Worm (Caenorhabditis elegans): ENCODE results near the gene cal-7.

The cal-7 gene

ce11 chrV:9784215-9784614 lies 50.3 kb downstream of the cal-7 start (continued):
- no peak for TF ChIP-seq egl-44 (GFP tag; IDR thresholded peaks at IDR 0.05)
- peak; percentile 45 for TF ChIP-seq lsl-1 (GFP tag; optimal IDR thresholded peaks at IDR 0.05)
- TF ChIP-seq ccch-3 (GFP tag; optimal IDR thresholded peaks at IDR 0.05) = no peak
- TF ChIP-seq efl-1 (GFP tag; optimal IDR thresholded peaks at IDR 0.05) = peak; percentile 56
- peak; percentile 50; the same call in 1 of the 2 replicates for TF ChIP-seq ceh-91 (GFP tag; IDR thresholded peaks at IDR 0.05)
- TF ChIP-seq Y79H2A.3 (GFP tag; conservative IDR thresholded peaks at IDR 0.05) = no peak
- TF ChIP-seq unc-62 (GFP tag; optimal IDR thresholded peaks at IDR 0.05) = no peak
- no peak for TF ChIP-seq pha-4 (tag; optimal IDR thresholded peaks at IDR 0.05)
- no peak for TF ChIP-seq ztf-25 (GFP tag; IDR thresholded peaks at IDR 0.05)
- no peak for TF ChIP-seq aptf-2 (GFP tag; conservative IDR thresholded peaks at IDR 0.05)
- no peak for TF ChIP-seq atf-7 (tag; optimal IDR thresholded peaks at IDR 0.05)
- no peak for TF ChIP-seq hlh-12 (tag; optimal IDR thresholded peaks at IDR 0.05)
- TF ChIP-seq pbrm-1 (GFP tag; IDR thresholded peaks at IDR 0.05) = no peak
